Fruit fly (Drosophila melanogaster): ENCODE measurements around the gene spn-D.

Gene spn-D

DNA sequence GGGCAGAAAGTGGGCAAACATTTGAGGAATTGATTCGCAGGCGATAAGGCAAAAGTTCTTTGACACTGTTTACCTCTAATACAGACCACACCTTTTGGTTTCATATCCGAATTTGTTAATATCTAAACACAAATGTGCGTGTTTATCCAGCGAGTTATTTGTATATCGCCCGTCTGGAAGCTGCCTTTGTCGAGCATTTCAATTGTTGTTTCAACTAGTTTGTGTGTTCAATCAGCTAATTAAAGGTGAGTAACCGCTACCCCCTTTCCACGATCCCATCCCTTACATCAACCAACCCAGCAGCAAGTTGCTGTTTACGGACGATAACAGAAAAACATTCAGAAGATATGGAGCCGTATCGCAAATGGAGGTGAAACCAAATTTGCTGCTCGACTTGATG, 34.1 kb upstream of the spn-D start (continued):
- TF ChIP-seq seq (GFP tag; IDR thresholded peaks at IDR 0.05) (peak; percentile 73; the same call in 1 of the 2 replicates), B-H2 (GFP tag; optimal IDR thresholded peaks at IDR 0.05) (peak; percentile 71), YL-1 (GFP tag; optimal IDR thresholded peaks at IDR 0.05) (no peak), Mad (GFP tag; optimal IDR thresholded peaks at IDR 0.05) (no peak), ab (GFP tag; optimal IDR thresholded peaks at IDR 0.05) (no peak), CG2678 (tag; optimal IDR thresholded peaks at IDR 0.05) (peak; percentile 66), lov (optimal IDR thresholded peaks at IDR 0.05) (no peak), lov (GFP tag; IDR thresholded peaks at IDR 0.05) (no peak), CG17829 (tag; optimal IDR thresholded peaks at IDR 0.05) (no peak), ash1 (GFP tag; optimal IDR thresholded peaks at IDR 0.05) (peak; percentile 60), Dip2 (GFP tag; IDR thresholded peaks at IDR 0.05) (no peak), Hmr (GFP tag; optimal IDR thresholded peaks at IDR 0.05) (peak; percentile 87), fd3F (GFP tag; optimal IDR thresholded peaks at IDR 0.05) (peak; percentile 61), exex (tag; optimal IDR thresholded peaks at IDR 0.05) (peak; percentile 40), dpn (GFP tag; optimal IDR thresholded peaks at IDR 0.05) (peak; percentile 27 to 67), Ets65A (GFP tag) (peak; percentile 9), NfI (GFP tag; optimal IDR thresholded peaks at IDR 0.05) (peak; percentile 22), CG12659 (GFP tag; optimal IDR thresholded peaks at IDR 0.05) (peak; percentile 48), Scr (GFP tag; IDR thresholded peaks at IDR 0.05; ENCODE audit: partially characterized antibody) (no peak), CG12236 (GFP tag; optimal IDR thresholded peaks at IDR 0.05) (no peak), C15 (GFP tag; IDR thresholded peaks at IDR 0.05) (no peak; the same call in 2 of the 3 replicates), Neu2 (GFP tag; optimal IDR thresholded peaks at IDR 0.05; ENCODE audit: borderline replicate concordance) (no peak), dysf (GFP tag; IDR thresholded peaks at IDR 0.05) (peak; percentile 55; the same call in 1 of the 3 replicates), CG34376 (GFP tag; optimal IDR thresholded peaks at IDR 0.05) (peak; percentile 63), CG43689 (GFP tag; IDR thresholded peaks at IDR 0.05) (no peak), slbo (GFP tag; IDR thresholded peaks at IDR 0.05) (no peak), CG8388 (GFP tag; optimal IDR thresholded peaks at IDR 0.05) (no peak), CG13775 (GFP tag; optimal IDR thresholded peaks at IDR 0.05) (no peak), Myb (GFP tag; optimal IDR thresholded peaks at IDR 0.05) (no peak), Eip74EF (GFP tag; optimal IDR thresholded peaks at IDR 0.05) (no peak), CG16779 (GFP tag; IDR thresholded peaks at IDR 0.05) (no peak), ranshi (GFP tag; IDR thresholded peaks at IDR 0.05) (peak; percentile 9; the same call in 1 of the 2 replicates), Dfd (GFP tag; optimal IDR thresholded peaks at IDR 0.05) (no peak), CG11456 (GFP tag; IDR thresholded peaks at IDR 0.05) (0 out of 3 replicates have a peak, but pooled peaks have one; percentile 62), sc (optimal IDR thresholded peaks at IDR 0.05) (no peak), sc (GFP tag; optimal IDR thresholded peaks at IDR 0.05) (no peak), CG11723 (GFP tag; optimal IDR thresholded peaks at IDR 0.05) (peak; percentile 17), Fer1 (GFP tag; optimal IDR thresholded peaks at IDR 0.05) (peak; percentile 78), bbx (GFP tag; IDR thresholded peaks at IDR 0.05; ENCODE audit: partially characterized antibody) (no peak), ftz-f1 (GFP tag; optimal IDR thresholded peaks at IDR 0.05) (no peak), CG11085 (GFP tag; IDR thresholded peaks at IDR 0.05) (peak; percentile 46; the same call in 1 of the 2 replicates), CG9609 (GFP tag; optimal IDR thresholded peaks at IDR 0.05) (no peak), ro (GFP tag; IDR thresholded peaks at IDR 0.05) (no peak), ERR (GFP tag; optimal IDR thresholded peaks at IDR 0.05) (peak; percentile 47), Deaf1 (tag; optimal IDR thresholded peaks at IDR 0.05) (no peak), cad (GFP tag; optimal IDR thresholded peaks at IDR 0.05) (no peak), pho (GFP tag; optimal IDR thresholded peaks at IDR 0.05) (peak; percentile 70), Dip3 (GFP tag; optimal IDR thresholded peaks at IDR 0.05) (peak; percentile 56), Blimp-1 (GFP tag; optimal IDR thresholded peaks at IDR 0.05) (peak; percentile 1), CG6765 (GFP tag; optimal IDR thresholded peaks at IDR 0.05) (peak; percentile 73), gsb-n (tag; optimal IDR thresholded peaks at IDR 0.05) (no peak), CG32532 (GFP tag; IDR thresholded peaks at IDR 0.05) (peak; percentile 43; the same call in 1 of the 2 replicates)

Measured in whole organism, embryonic.